Fruit fly (Drosophila melanogaster): ENCODE results near the gene CG4496.
A peak's percentile ranks its signal among the peaks of the same experiment; 100 is the strongest.

Gene CG4496

DNA sequence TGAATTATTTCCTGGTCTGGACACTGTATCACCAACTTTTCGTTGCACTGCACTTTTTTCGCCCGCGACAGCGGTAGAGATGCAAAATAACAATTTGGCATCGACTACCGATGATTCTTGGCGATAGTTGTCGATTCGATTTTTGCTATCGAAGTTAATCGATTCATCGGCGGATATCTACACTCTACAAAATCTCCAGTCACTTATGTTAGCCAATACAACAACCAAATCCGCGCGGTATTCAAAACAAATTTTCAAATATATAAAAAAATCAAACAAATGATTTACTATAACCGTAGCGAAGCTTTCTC lies 14.3 kb upstream of the CG4496 start, which contains the start of gene CG4502 (continued):
- TF ChIP-seq usp (GFP tag; optimal IDR thresholded peaks at IDR 0.05) (no peak), CG34224 (GFP tag; IDR thresholded peaks at IDR 0.05; ENCODE audit: partially characterized antibody) (peak; percentile 100), row (GFP tag; IDR thresholded peaks at IDR 0.05) (peak; percentile 63), Dbx (GFP tag; IDR thresholded peaks at IDR 0.05) (peak; percentile 75), lbe (GFP tag; optimal IDR thresholded peaks at IDR 0.05) (peak; percentile 30), Sry-β (GFP tag; optimal IDR thresholded peaks at IDR 0.05) (no peak), CG10565 (GFP tag; optimal IDR thresholded peaks at IDR 0.05) (no peak), Lpt (GFP tag; optimal IDR thresholded peaks at IDR 0.05) (no peak), wek (GFP tag; optimal IDR thresholded peaks at IDR 0.05) (no peak), CG1603 (tag; optimal IDR thresholded peaks at IDR 0.05) (peak; percentile 81), CG14441 (GFP tag; IDR thresholded peaks at IDR 0.05) (no peak), wor (GFP tag; IDR thresholded peaks at IDR 0.05) (no peak), pb (GFP tag; optimal IDR thresholded peaks at IDR 0.05) (no peak), CG9727 (GFP tag; optimal IDR thresholded peaks at IDR 0.05) (no peak), CG11085 (GFP tag; IDR thresholded peaks at IDR 0.05) (no peak), Sox100B (GFP tag; optimal IDR thresholded peaks at IDR 0.05) (no peak), CG17912 (GFP tag; optimal IDR thresholded peaks at IDR 0.05) (no peak), sug (tag; optimal IDR thresholded peaks at IDR 0.05) (peak; percentile 62), Stat92E (GFP tag; optimal IDR thresholded peaks at IDR 0.05) (peak in 1 of 3 experiments; percentile 78), CG15601 (tag; optimal IDR thresholded peaks at IDR 0.05) (peak; percentile 41), fu2 (GFP tag; optimal IDR thresholded peaks at IDR 0.05) (no peak), HmgZ (tag; optimal IDR thresholded peaks at IDR 0.05) (peak; percentile 87), CG7987 (GFP tag; optimal IDR thresholded peaks at IDR 0.05) (peak; percentile 15), CG6683 (GFP tag; optimal IDR thresholded peaks at IDR 0.05) (no peak), bigmax (GFP tag; optimal IDR thresholded peaks at IDR 0.05) (no peak), Hmr (GFP tag; optimal IDR thresholded peaks at IDR 0.05) (peak; percentile 79), CG12769 (tag; optimal IDR thresholded peaks at IDR 0.05) (peak; percentile 52), CG18011 (GFP tag; optimal IDR thresholded peaks at IDR 0.05) (no peak), Bteb2 (GFP tag; optimal IDR thresholded peaks at IDR 0.05) (peak; percentile 51), luna (GFP tag; optimal IDR thresholded peaks at IDR 0.05) (no peak), her (GFP tag; optimal IDR thresholded peaks at IDR 0.05) (peak; percentile 47), bowl (GFP tag; IDR thresholded peaks at IDR 0.05) (no peak), Dref (GFP tag; IDR thresholded peaks at IDR 0.05) (peak; percentile 100), HmgD (GFP tag; optimal IDR thresholded peaks at IDR 0.05) (peak; percentile 40), chinmo (GFP tag; IDR thresholded peaks at IDR 0.05; ENCODE audit: partially characterized antibody) (peak; percentile 100), HLHmδ (GFP tag; optimal IDR thresholded peaks at IDR 0.05) (no peak), ken (GFP tag; IDR thresholded peaks at IDR 0.05) (no peak), Dek (tag; optimal IDR thresholded peaks at IDR 0.05) (peak; percentile 21), CG9215 (GFP tag; IDR thresholded peaks at IDR 0.05) (no peak), CG12236 (GFP tag; optimal IDR thresholded peaks at IDR 0.05) (peak; percentile 5), Hr78 (GFP tag; optimal IDR thresholded peaks at IDR 0.05) (no peak), GATAe (GFP tag; conservative IDR thresholded peaks at IDR 0.05) (peak; percentile 79), Hand (GFP tag; optimal IDR thresholded peaks at IDR 0.05) (no peak), C15 (GFP tag; IDR thresholded peaks at IDR 0.05) (no peak), tup (GFP tag; optimal IDR thresholded peaks at IDR 0.05) (no peak), sim (GFP tag; IDR thresholded peaks at IDR 0.05) (no peak), MESR4 (GFP tag; optimal IDR thresholded peaks at IDR 0.05) (peak; percentile 18), scrt (GFP tag; optimal IDR thresholded peaks at IDR 0.05) (no peak), sens (GFP tag) (peak; percentile 61), pita (GFP tag; optimal IDR thresholded peaks at IDR 0.05) (peak; percentile 68), CG14710 (tag; optimal IDR thresholded peaks at IDR 0.05) (peak; percentile 58)

Measured in whole organism, embryonic.